Worm (Caenorhabditis elegans) whole organism, late embryonic: ENCODE results near the gene pcp-5.
A peak's percentile ranks its signal among the peaks of the same experiment; 100 is the strongest.

Experiments
- C38D4.7 ChIP-seq: fragments of 200-800 bp; sonication (Bioruptor generic); optimal IDR thresholded peaks from 2 replicates; lab custom pipeline; 2018; ENCODE audit warnings: mild to moderate bottlenecking, missing genetic modification characterization, moderate library complexity, missing compliant biosample characterization
- K02D7.2 ChIP-seq: sonication (generic microtip); optimal IDR thresholded peaks from 2 replicates; lab custom pipeline; 2017; ENCODE audit warnings: mild to moderate bottlenecking, missing genetic modification characterization, missing compliant biosample characterization
- K09A11.1 ChIP-seq: sonication (generic microtip); optimal IDR thresholded peaks from 2 replicates; lab custom pipeline; 2017; ENCODE audit warnings: antibody characterized with exemption, mild to moderate bottlenecking, missing genetic modification characterization, missing compliant biosample characterization; ENCODE audit not compliant: insufficient read depth
- T23F11.4 ChIP-seq: fragments of 200-800 bp; sonication (Bioruptor generic); optimal IDR thresholded peaks from 2 replicates; lab custom pipeline; 2018; ENCODE audit warnings: mild to moderate bottlenecking, missing genetic modification characterization, missing compliant biosample characterization
- Y22D7AL.16 ChIP-seq: sonication (generic microtip); optimal IDR thresholded peaks from 2 replicates; lab custom pipeline; 2016; ENCODE audit warnings: missing genetic modification characterization, missing compliant biosample characterization
- ahr-1 ChIP-seq: sonication (generic microtip); optimal IDR thresholded peaks from 2 replicates; lab custom pipeline; 2016; ENCODE audit warnings: missing genetic modification characterization, missing compliant biosample characterization
- ceh-14 ChIP-seq: sonication (generic microtip); optimal IDR thresholded peaks from 2 replicates; lab custom pipeline; 2016; ENCODE audit warnings: missing genotype, missing genetic modification characterization, missing compliant biosample characterization
- ceh-18 ChIP-seq: sonication (generic microtip); optimal IDR thresholded peaks from 2 replicates; lab custom pipeline; 2016; ENCODE audit warnings: missing genetic modification characterization, missing compliant biosample characterization
- ceh-24 ChIP-seq: sonication (generic microtip); optimal IDR thresholded peaks from 2 replicates; lab custom pipeline; 2016; ENCODE audit warnings: mild to moderate bottlenecking, missing genetic modification characterization, missing compliant biosample characterization
- ceh-30 ChIP-seq: fragments of 150-350 bp; optimal IDR thresholded peaks from 2 replicates; lab custom pipeline; 2014; ENCODE audit warnings: missing biosample characterization, missing genetic modification characterization
- ceh-31 ChIP-seq: sonication (generic microtip); optimal IDR thresholded peaks from 2 replicates; lab custom pipeline; 2016; ENCODE audit warnings: missing genetic modification characterization, missing compliant biosample characterization
- ceh-45 ChIP-seq: fragments of 200-800 bp; sonication (Bioruptor generic); IDR thresholded peaks from 2 replicates; pipeline ENCODE4 v1.3.6; 2022; ENCODE audit warnings: missing genetic modification reagents, missing genetic modification characterization, missing compliant biosample characterization
- elt-4 ChIP-seq: sonication (generic microtip); optimal IDR thresholded peaks from 2 replicates; lab custom pipeline; 2016; ENCODE audit warnings: missing genetic modification characterization, missing compliant biosample characterization
- ets-4 ChIP-seq: sonication (generic microtip); optimal IDR thresholded peaks from 2 replicates; lab custom pipeline; 2016; ENCODE audit warnings: missing genetic modification characterization, missing compliant biosample characterization
- fax-1 ChIP-seq: sonication (generic microtip); optimal IDR thresholded peaks from 2 replicates; lab custom pipeline; 2016; ENCODE audit warnings: missing genotype, missing genetic modification characterization, missing compliant biosample characterization
- fkh-10 ChIP-seq: fragments of 150-350 bp; optimal IDR thresholded peaks from 2 replicates; lab custom pipeline; 2014; ENCODE audit warnings: missing biosample characterization, missing genetic modification reagents, missing genetic modification characterization
- fkh-6 ChIP-seq: sonication (generic microtip); optimal IDR thresholded peaks from 2 replicates; lab custom pipeline; 2016; ENCODE audit warnings: missing genetic modification characterization, missing compliant biosample characterization
- hlh-15 ChIP-seq: sonication (generic microtip); optimal IDR thresholded peaks from 2 replicates; lab custom pipeline; 2016; ENCODE audit warnings: missing genetic modification characterization, missing compliant biosample characterization
- hlh-30 ChIP-seq: sonication (generic microtip); optimal IDR thresholded peaks from 2 replicates; lab custom pipeline; 2017; ENCODE audit warnings: antibody characterized with exemption, missing genetic modification characterization, missing compliant biosample characterization; ENCODE audit not compliant: insufficient read depth
- hlh-8 ChIP-seq: sonication (generic microtip); optimal IDR thresholded peaks from 2 replicates; lab custom pipeline; 2016; ENCODE audit warnings: missing genotype, missing genetic modification characterization, missing compliant biosample characterization
- lin-11 ChIP-seq: fragments of 200-800 bp; sonication (Bioruptor generic); optimal IDR thresholded peaks from 2 replicates; lab custom pipeline; 2018; ENCODE audit warnings: mild to moderate bottlenecking, missing genetic modification characterization, missing compliant biosample characterization
- madf-2 ChIP-seq: sonication (generic microtip); optimal IDR thresholded peaks from 2 replicates; lab custom pipeline; 2017; ENCODE audit warnings: missing genetic modification characterization, missing compliant biosample characterization
- nfya-1 ChIP-seq: sonication (generic microtip); optimal IDR thresholded peaks from 2 replicates; lab custom pipeline; 2017; ENCODE audit warnings: missing genetic modification characterization, mild to moderate bottlenecking, missing compliant biosample characterization, antibody characterized with exemption, moderate library complexity
- nhr-11 ChIP-seq: fragments of 150-350 bp; optimal IDR thresholded peaks from 2 replicates; lab custom pipeline; 2014; ENCODE audit warnings: missing biosample characterization, missing genetic modification characterization
- pat-9 ChIP-seq: fragments of 200-800 bp; sonication (Bioruptor generic); optimal IDR thresholded peaks from 2 replicates; lab custom pipeline; 2018; ENCODE audit warnings: mild to moderate bottlenecking, missing genetic modification characterization, moderate library complexity, missing compliant biosample characterization
- pax-1 ChIP-seq: fragments of 150-350 bp; optimal IDR thresholded peaks from 2 replicates; lab custom pipeline; 2014; ENCODE audit warnings: missing biosample characterization, missing genetic modification characterization
- pqm-1 ChIP-seq: sonication (generic microtip); optimal IDR thresholded peaks from 2 replicates; lab custom pipeline; 2016; ENCODE audit warnings: missing genetic modification characterization, missing compliant biosample characterization
- ref-2 ChIP-seq: sonication (generic microtip); optimal IDR thresholded peaks from 2 replicates; lab custom pipeline; 2016; ENCODE audit warnings: missing genetic modification characterization, missing compliant biosample characterization
- rnt-1 ChIP-seq: sonication (generic microtip); optimal IDR thresholded peaks from 2 replicates; lab custom pipeline; 2016; ENCODE audit warnings: missing genetic modification characterization, missing compliant biosample characterization
- sox-4 ChIP-seq: sonication (generic microtip); optimal IDR thresholded peaks from 2 replicates; lab custom pipeline; 2017; ENCODE audit warnings: mild to moderate bottlenecking, missing genetic modification characterization, inconsistent platforms, missing compliant biosample characterization
- syd-9 ChIP-seq: sonication (generic microtip); optimal IDR thresholded peaks from 2 replicates; lab custom pipeline; 2016; ENCODE audit warnings: mild to moderate bottlenecking, missing genetic modification characterization, moderate library complexity, missing compliant biosample characterization
- tbx-2 ChIP-seq: sonication (generic microtip); optimal IDR thresholded peaks from 2 replicates; lab custom pipeline; 2016; ENCODE audit warnings: missing genetic modification characterization, missing compliant biosample characterization
- unc-3 ChIP-seq, 2 experiments: fragments of 200-800 bp in 1 of 2; sonication (Bioruptor generic) in 1 of 2; sonication (generic microtip) in 1 of 2; conservative IDR thresholded peaks in 1 of 2; optimal IDR thresholded peaks in 1 of 2; 2 replicates each; pipeline versions ENCODE4 v1.3.6 to Lab custom; 2016 to 2022; ENCODE audit warnings: missing compliant biosample characterization in 2 of 2, missing genetic modification characterization in 2 of 2, missing genetic modification reagents in 1 of 2
- unc-42 ChIP-seq: sonication (generic microtip); optimal IDR thresholded peaks from 2 replicates; lab custom pipeline; 2016; ENCODE audit warnings: missing genotype, missing genetic modification characterization, missing compliant biosample characterization
- unc-55 ChIP-seq: sonication (generic microtip); optimal IDR thresholded peaks from 2 replicates; lab custom pipeline; 2017; ENCODE audit warnings: missing biosample characterization, missing genetic modification reagents, missing genetic modification characterization
- ztf-16 ChIP-seq: sonication (generic microtip); optimal IDR thresholded peaks from 2 replicates; lab custom pipeline; 2017; ENCODE audit warnings: missing genetic modification characterization, missing compliant biosample characterization

pcp-5 gene

ce11 chrIII:7884863-7885262 lies 22.6 kb downstream of the pcp-5 start, which contains the start of gene ZK688.11:
Gene ZK688.11 (minus strand): TSS chrIII:7884963.
- TF ChIP-seq ahr-1 (tag; lab: Kevin White, UChicago) (no peak), Y22D7AL.16 (no peak)

ce11 chrIII:7882900-7883299 lies 24.5 kb downstream of the pcp-5 start, which contains the start of gene ZK688.9:
Gene ZK688.9 (minus strand): TSS chrIII:7883000.
- no peak for TF ChIP-seq syd-9 (tag; lab: Kevin White, UChicago)
- no peak for TF ChIP-seq hlh-8
- TF ChIP-seq unc-42 (tag; lab: Kevin White, UChicago), result no peak
- no peak for TF ChIP-seq hlh-30 (tag; lab: Kevin White, UChicago)
- TF ChIP-seq ref-2 (tag; lab: Kevin White, UChicago), result no peak
- TF ChIP-seq ztf-16, result no peak
- TF ChIP-seq C38D4.7 (GFP tag; lab: Kevin White, UChicago), result no peak
- TF ChIP-seq hlh-15 (tag; lab: Kevin White, UChicago), result no peak
- no peak for TF ChIP-seq pqm-1 (tag; lab: Kevin White, UChicago)
- no peak for TF ChIP-seq K09A11.1 (tag; lab: Kevin White, UChicago)
- TF ChIP-seq ceh-31 (tag; lab: Kevin White, UChicago), result no peak
- TF ChIP-seq ceh-24 (tag; lab: Kevin White, UChicago), result no peak
- no peak for TF ChIP-seq Y22D7AL.16
- no peak for TF ChIP-seq sox-4 (tag; lab: Kevin White, UChicago)
- no peak for TF ChIP-seq madf-2 (tag; lab: Kevin White, UChicago)
- TF ChIP-seq pat-9 (tag; lab: Kevin White, UChicago), result no peak
- no peak for TF ChIP-seq fkh-10
- no peak for TF ChIP-seq pax-1 (tag; lab: Kevin White, UChicago)

- no peak for TF ChIP-seq hlh-30 (tag; lab: Kevin White, UChicago)
- peak; percentile 75 for TF ChIP-seq ceh-18 (tag; lab: Kevin White, UChicago)
- peak; percentile 46 for TF ChIP-seq rnt-1
- TF ChIP-seq unc-55, result peak; percentile 72
Measured at ce11 chrIII:7880132-7880715, 27.2 kb downstream of the pcp-5 start.

ce11 chrIII:7878852-7879329 lies 28.5 kb downstream of the pcp-5 start, which contains the start of gene sup-18:
Gene sup-18 (minus strand): TSS chrIII:7878902.
- TF ChIP-seq T23F11.4 (GFP tag; lab: Kevin White, UChicago) (no peak), tbx-2 (no peak), ets-4 (tag; lab: Kevin White, UChicago) (no peak), K02D7.2 (tag; lab: Kevin White, UChicago) (no peak), ceh-45 (GFP tag; lab: Robert Waterston, UW) (no peak), ceh-31 (tag; lab: Kevin White, UChicago) (no peak), ceh-18 (tag; lab: Kevin White, UChicago) (no peak), ceh-30 (tag; lab: Kevin White, UChicago) (no peak), syd-9 (tag; lab: Kevin White, UChicago) (no peak), ceh-14 (tag; lab: Kevin White, UChicago) (no peak), nfya-1 (no peak), C38D4.7 (GFP tag; lab: Kevin White, UChicago) (no peak), fkh-6 (tag; lab: Kevin White, UChicago) (no peak), ztf-16 (no peak)

- TF ChIP-seq lin-11 (tag; lab: Kevin White, UChicago), result no peak
- no peak for TF ChIP-seq unc-3 (GFP tag; conservative IDR thresholded peaks at IDR 0.05; lab: Robert Waterston, UW)
- no peak for TF ChIP-seq unc-3 (tag; optimal IDR thresholded peaks at IDR 0.05; lab: Kevin White, UChicago)
- TF ChIP-seq madf-2 (tag; lab: Kevin White, UChicago), result no peak
- TF ChIP-seq ahr-1 (tag; lab: Kevin White, UChicago), result no peak
- TF ChIP-seq unc-42 (tag; lab: Kevin White, UChicago), result no peak
- TF ChIP-seq elt-4 (tag; lab: Kevin White, UChicago), result no peak
- no peak for TF ChIP-seq hlh-30 (tag; lab: Kevin White, UChicago)
- TF ChIP-seq nhr-11, result no peak
- no peak for TF ChIP-seq C38D4.7 (GFP tag; lab: Kevin White, UChicago)
- no peak for TF ChIP-seq fax-1 (tag; lab: Kevin White, UChicago)
Measured at ce11 chrIII:7877090-7877489, 30.3 kb downstream of the pcp-5 start.
